Fruit fly (Drosophila melanogaster) whole organism, prepupa: ENCODE measurements around the gene CG17349.

Experiments used
- Blimp-1 ChIP-seq: fragments of 200-800 bp; sonication (Bioruptor generic); optimal IDR thresholded peaks from 3 replicates; lab custom pipeline; 2017; ENCODE audit warnings: missing biosample characterization, missing genetic modification characterization, mild to moderate bottlenecking, moderate library complexity, missing genetic modification reagents
- CG10631 ChIP-seq: fragments of 200-800 bp; sonication (Bioruptor generic); optimal IDR thresholded peaks from 2 replicates; lab custom pipeline; 2016; ENCODE audit warnings: missing biosample characterization, missing genetic modification characterization
- CG10669 ChIP-seq: fragments of 200-800 bp; sonication (Bioruptor generic); optimal IDR thresholded peaks from 3 replicates; lab custom pipeline; 2018; ENCODE audit warnings: missing biosample characterization, mild to moderate bottlenecking, missing genetic modification characterization, moderate library complexity
- CG11762 ChIP-seq: fragments of 200-800 bp; sonication (Bioruptor generic); optimal IDR thresholded peaks from 3 replicates; lab custom pipeline; 2016; ENCODE audit warnings: missing biosample characterization, missing genetic modification characterization; ENCODE audit not compliant: insufficient read depth
- CG11902 ChIP-seq: fragments of 200-800 bp; sonication (Bioruptor generic); optimal IDR thresholded peaks from 3 replicates; lab custom pipeline; 2016; ENCODE audit warnings: missing biosample characterization, missing genetic modification characterization
- CG15336 ChIP-seq: fragments of 200-800 bp; sonication (Bioruptor generic); IDR thresholded peaks from 2 replicates; pipeline ENCODE4 v1.3.6; 2022; ENCODE audit warnings: missing biosample characterization, missing genetic modification characterization
- CG1621 ChIP-seq: fragments of 200-800 bp; sonication (Bioruptor generic); optimal IDR thresholded peaks from 3 replicates; lab custom pipeline; 2018; ENCODE audit warnings: missing biosample characterization, mild to moderate bottlenecking, missing genetic modification characterization
- CG16779 ChIP-seq: fragments of 200-800 bp; sonication (Bioruptor generic); optimal IDR thresholded peaks from 3 replicates; lab custom pipeline; 2017; ENCODE audit warnings: missing biosample characterization, mild to moderate bottlenecking, missing genetic modification characterization
- CG3032 ChIP-seq: fragments of 200-800 bp; optimal IDR thresholded peaks from 2 replicates; lab custom pipeline; 2019; ENCODE audit warnings: missing biosample characterization, mild to moderate bottlenecking, missing genetic modification characterization, moderate library complexity
- CG32006 ChIP-seq: fragments of 200-800 bp; sonication (Bioruptor generic); optimal IDR thresholded peaks from 3 replicates; lab custom pipeline; 2017; ENCODE audit warnings: missing biosample characterization, mild to moderate bottlenecking, missing genetic modification characterization
- CG34406 ChIP-seq: fragments of 200-800 bp; sonication (Bioruptor generic); optimal IDR thresholded peaks from 3 replicates; lab custom pipeline; 2016; ENCODE audit warnings: missing biosample characterization, missing genetic modification characterization
- CG3919 ChIP-seq: fragments of 200-800 bp; sonication (Bioruptor generic); optimal IDR thresholded peaks from 3 replicates; lab custom pipeline; 2016; ENCODE audit warnings: missing biosample characterization, missing genetic modification characterization
- CG6163 ChIP-seq: fragments of 200-800 bp; sonication (Bioruptor generic); IDR thresholded peaks from 3 replicates; pipeline ENCODE4 v1.3.6; 2022; ENCODE audit warnings: missing biosample characterization, missing genetic modification characterization
- CG6792 ChIP-seq: fragments of 200-800 bp; sonication (Bioruptor generic); optimal IDR thresholded peaks from 3 replicates; lab custom pipeline; 2016; ENCODE audit warnings: missing biosample characterization, missing genetic modification characterization
- CG6808 ChIP-seq: fragments of 200-800 bp; sonication (Bioruptor generic); optimal IDR thresholded peaks from 3 replicates; lab custom pipeline; 2017; ENCODE audit warnings: missing biosample characterization, missing genetic modification characterization, mild to moderate bottlenecking, moderate library complexity, missing genetic modification reagents
- CG6854 ChIP-seq: fragments of 200-800 bp; sonication (Bioruptor generic); optimal IDR thresholded peaks from 2 replicates; lab custom pipeline; 2017; ENCODE audit warnings: missing biosample characterization, mild to moderate bottlenecking, missing genetic modification characterization
- CG7368 ChIP-seq: fragments of 200-800 bp; sonication (Bioruptor generic); optimal IDR thresholded peaks from 3 replicates; lab custom pipeline; 2016; ENCODE audit warnings: missing biosample characterization, missing genetic modification characterization
- CG8119 ChIP-seq: fragments of 200-800 bp; sonication (Bioruptor generic); IDR thresholded peaks from 3 replicates; pipeline ENCODE4 v1.3.6; 2022; ENCODE audit warnings: missing biosample characterization, missing genetic modification characterization
- CG8319 ChIP-seq: fragments of 200-800 bp; sonication (Bioruptor generic); optimal IDR thresholded peaks from 3 replicates; lab custom pipeline; 2016; ENCODE audit warnings: missing biosample characterization, missing genetic modification characterization
- CG8632 ChIP-seq: fragments of 200-800 bp; sonication (Bioruptor generic); optimal IDR thresholded peaks from 3 replicates; lab custom pipeline; 2016; ENCODE audit warnings: missing biosample characterization, missing genetic modification characterization
- CG9139 ChIP-seq: fragments of 200-800 bp; sonication (Bioruptor generic); optimal IDR thresholded peaks from 3 replicates; lab custom pipeline; 2017; ENCODE audit warnings: missing biosample characterization, mild to moderate bottlenecking, missing genetic modification characterization
- Eip75B ChIP-seq: fragments of 200-800 bp; sonication (Bioruptor generic); optimal IDR thresholded peaks from 3 replicates; lab custom pipeline; 2016; ENCODE audit warnings: missing biosample characterization, missing genetic modification characterization
- Eip78C ChIP-seq: fragments of 200-800 bp; sonication (Bioruptor generic); peaks from one replicate; lab custom pipeline; 2016; ENCODE audit warnings: missing biosample characterization, missing genetic modification characterization
- Eip93F ChIP-seq: fragments of 200-800 bp; sonication (Bioruptor generic); optimal IDR thresholded peaks from 2 replicates; lab custom pipeline; 2016; ENCODE audit warnings: missing biosample characterization, mild to moderate bottlenecking, missing genetic modification characterization
- Ets21C ChIP-seq: fragments of 200-800 bp; sonication (Bioruptor generic); optimal IDR thresholded peaks from 3 replicates; lab custom pipeline; 2016; ENCODE audit warnings: missing biosample characterization, missing genetic modification characterization
- Ets96B ChIP-seq: fragments of 200-800 bp; optimal IDR thresholded peaks from 2 replicates; lab custom pipeline; 2019; ENCODE audit warnings: missing biosample characterization, mild to moderate bottlenecking, missing genetic modification characterization, moderate library complexity
- Gug ChIP-seq: fragments of 200-800 bp; sonication (Bioruptor generic); IDR thresholded peaks from 2 replicates; pipeline ENCODE4 v1.3.6; 2022; ENCODE audit warnings: missing biosample characterization, missing genetic modification characterization
- Hr4 ChIP-seq: fragments of 200-800 bp; sonication (Bioruptor generic); optimal IDR thresholded peaks from 3 replicates; lab custom pipeline; 2016; ENCODE audit warnings: missing biosample characterization, missing genetic modification characterization
- OdsH ChIP-seq: fragments of 200-800 bp; sonication (Bioruptor generic); optimal IDR thresholded peaks from 3 replicates; lab custom pipeline; 2016; ENCODE audit warnings: missing biosample characterization, missing genetic modification characterization
- Smox ChIP-seq: fragments of 200-800 bp; sonication (Bioruptor generic); optimal IDR thresholded peaks from 3 replicates; lab custom pipeline; 2016; ENCODE audit warnings: missing biosample characterization, missing genetic modification characterization
- Sox15 ChIP-seq: fragments of 200-800 bp; sonication (Bioruptor generic); optimal IDR thresholded peaks from 3 replicates; lab custom pipeline; 2016; ENCODE audit warnings: missing biosample characterization, missing genetic modification characterization
- achi ChIP-seq: fragments of 200-800 bp; sonication (Bioruptor generic); optimal IDR thresholded peaks from 3 replicates; lab custom pipeline; 2016; ENCODE audit warnings: missing biosample characterization, missing genetic modification characterization
- cyc ChIP-seq: fragments of 200-800 bp; sonication (Bioruptor generic); optimal IDR thresholded peaks from 3 replicates; lab custom pipeline; 2016; ENCODE audit warnings: missing biosample characterization, missing genetic modification characterization
- dsx ChIP-seq: fragments of 200-800 bp; optimal IDR thresholded peaks from 3 replicates; lab custom pipeline; 2019; ENCODE audit warnings: missing biosample characterization, mild to moderate bottlenecking, missing genetic modification characterization, moderate library complexity; ENCODE audit not compliant: poor library complexity, severe bottlenecking
- esn ChIP-seq: fragments of 200-800 bp; sonication (Bioruptor generic); optimal IDR thresholded peaks from 2 replicates; lab custom pipeline; 2016; ENCODE audit warnings: missing biosample characterization, mild to moderate bottlenecking, missing genetic modification characterization, moderate library complexity
- fd59A ChIP-seq: fragments of 200-800 bp; sonication (Bioruptor generic); optimal IDR thresholded peaks from 2 replicates; lab custom pipeline; 2017; ENCODE audit warnings: missing biosample characterization, mild to moderate bottlenecking, missing genetic modification characterization, missing genetic modification reagents
- fd85E ChIP-seq: fragments of 200-800 bp; sonication (Bioruptor generic); optimal IDR thresholded peaks from 3 replicates; lab custom pipeline; 2016; ENCODE audit warnings: missing biosample characterization, missing genetic modification characterization
- fkh ChIP-seq: fragments of 200-800 bp; sonication (Bioruptor generic); optimal IDR thresholded peaks from 3 replicates; lab custom pipeline; 2017; ENCODE audit warnings: missing biosample characterization, mild to moderate bottlenecking, missing genetic modification characterization, moderate library complexity
- net ChIP-seq: fragments of 200-800 bp; sonication (Bioruptor generic); optimal IDR thresholded peaks from 3 replicates; lab custom pipeline; 2016; ENCODE audit warnings: missing biosample characterization, missing genetic modification characterization
- pdm3 ChIP-seq: fragments of 200-800 bp; sonication (Bioruptor generic); optimal IDR thresholded peaks from 3 replicates; lab custom pipeline; 2016; ENCODE audit warnings: missing biosample characterization, missing genetic modification characterization
- salr ChIP-seq, 2 experiments: fragments of 200-800 bp; sonication (Bioruptor generic); optimal IDR thresholded peaks; 3 replicates each; lab custom pipeline; 2016 to 2018; ENCODE audit warnings: missing biosample characterization in 2 of 2, missing genetic modification characterization in 2 of 2, mild to moderate bottlenecking in 1 of 2
- spab ChIP-seq: fragments of 200-800 bp; sonication (Bioruptor generic); optimal IDR thresholded peaks from 2 replicates; lab custom pipeline; 2017; ENCODE audit warnings: missing biosample characterization, mild to moderate bottlenecking, missing genetic modification characterization, missing genetic modification reagents
- topi ChIP-seq: fragments of 200-800 bp; sonication (Bioruptor generic); optimal IDR thresholded peaks from 3 replicates; lab custom pipeline; 2016; ENCODE audit warnings: missing biosample characterization, missing genetic modification characterization
- vri ChIP-seq: fragments of 200-800 bp; sonication (Bioruptor generic); optimal IDR thresholded peaks from 3 replicates; lab custom pipeline; 2016; ENCODE audit warnings: missing biosample characterization, mild to moderate bottlenecking, missing genetic modification characterization

Gene CG17349

DNA sequence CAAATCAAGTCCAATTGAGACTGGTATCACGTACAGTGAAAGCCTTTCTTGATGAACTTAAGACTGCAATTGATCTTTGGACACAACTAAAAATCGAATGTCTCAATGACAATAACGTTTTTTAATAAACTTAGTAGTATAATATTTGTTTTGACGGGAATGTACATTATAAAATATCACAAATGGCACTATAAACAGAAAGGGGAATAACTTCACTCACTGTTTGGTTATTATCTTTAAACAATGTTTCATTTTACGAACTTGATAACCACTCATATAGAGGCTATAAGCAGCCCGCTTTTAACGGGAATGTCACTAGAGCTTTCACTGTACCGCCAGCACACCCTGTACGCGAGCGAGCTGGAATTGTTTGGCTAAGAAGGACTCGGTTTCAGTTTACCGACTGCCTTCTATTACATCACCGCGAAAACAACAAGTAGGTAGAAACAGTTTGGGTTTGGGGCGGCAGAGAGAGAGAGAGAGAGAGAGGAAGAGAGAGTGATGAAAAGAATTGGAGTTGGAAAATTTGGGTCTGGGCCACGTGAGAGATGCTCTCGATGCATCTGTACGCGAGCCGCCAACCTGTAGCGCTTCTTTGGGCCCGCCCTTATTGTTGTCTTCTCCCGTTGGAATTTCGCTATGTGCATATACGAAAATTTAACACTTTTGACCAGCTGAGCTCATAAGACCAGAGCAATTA lies 27.5 kb downstream of the CG17349 start (continued):
- peak; percentile 77 for TF ChIP-seq topi
- peak; percentile 34 for TF ChIP-seq CG3032 (tag; lab: Kevin White, UChicago)
- TF ChIP-seq CG32006 (GFP tag; lab: Kevin White, UChicago), result peak; percentile 57
- peak; percentile 4 for TF ChIP-seq CG11902 (GFP tag; lab: Kevin White, UChicago)
- peak; percentile 44 for TF ChIP-seq achi
- peak; percentile 59 for TF ChIP-seq CG3919 (GFP tag; lab: Kevin White, UChicago)
- peak; percentile 17 for TF ChIP-seq dsx (GFP tag; lab: Kevin White, UChicago)
- TF ChIP-seq OdsH (GFP tag; lab: Kevin White, UChicago), result peak; percentile 66
- peak; percentile 64 for TF ChIP-seq pdm3 (GFP tag; lab: Kevin White, UChicago)
- TF ChIP-seq CG1621 (tag; lab: Kevin White, UChicago), result peak; percentile 14
- TF ChIP-seq CG8632, result peak; percentile 39
- peak; percentile 56 for TF ChIP-seq CG6792 (GFP tag; lab: Kevin White, UChicago)
- TF ChIP-seq CG8319, result peak; percentile 26
- TF ChIP-seq CG15336, result peak; percentile 29; the same call in 1 of the 2 replicates
- no peak for TF ChIP-seq Eip93F (GFP tag; lab: Kevin White, UChicago)
- TF ChIP-seq CG7368 (GFP tag; lab: Kevin White, UChicago), result peak; percentile 8
- TF ChIP-seq net, result peak; percentile 3
- TF ChIP-seq esn (GFP tag; lab: Kevin White, UChicago), result peak; percentile 82
- no peak for TF ChIP-seq CG9139 (GFP tag; lab: Kevin White, UChicago)
- TF ChIP-seq vri (GFP tag; lab: Kevin White, UChicago), result peak; percentile 81
- peak; percentile 15 for TF ChIP-seq spab (GFP tag; lab: Kevin White, UChicago)
- TF ChIP-seq fd59A (GFP tag; lab: Kevin White, UChicago), result peak; percentile 9
- TF ChIP-seq fkh, result no peak
- TF ChIP-seq Blimp-1 (GFP tag; lab: Kevin White, UChicago), result no peak
- peak; percentile 58 for TF ChIP-seq CG34406
- peak; percentile 63 for TF ChIP-seq CG10631
- no peak for TF ChIP-seq CG16779 (tag; lab: Kevin White, UChicago)
- TF ChIP-seq Sox15 (GFP tag; lab: Kevin White, UChicago), result peak; percentile 15
- TF ChIP-seq CG6163 (GFP tag; lab: Robert Waterston, UW), result 0 out of 3 replicates have a peak, but pooled peaks have one; percentile 32
- no peak for TF ChIP-seq Gug (GFP tag; lab: Robert Waterston, UW)
- peak; percentile 88 for TF ChIP-seq Eip78C (GFP tag; lab: Kevin White, UChicago)
- peak; percentile 67 for TF ChIP-seq Ets21C (GFP tag; lab: Kevin White, UChicago)
- TF ChIP-seq cyc (GFP tag; lab: Kevin White, UChicago), result peak; percentile 76
- TF ChIP-seq Smox, result peak; percentile 77
- TF ChIP-seq Hr4 (GFP tag; lab: Kevin White, UChicago), result peak; percentile 53
- no peak for TF ChIP-seq CG6854 (GFP tag; lab: Kevin White, UChicago)
- TF ChIP-seq salr (GFP tag; optimal IDR thresholded peaks at IDR 0.05; lab: Kevin White, UChicago), result peak; percentile 4 to 50
- TF ChIP-seq, all 60 proteins: peak for 45

DNA sequence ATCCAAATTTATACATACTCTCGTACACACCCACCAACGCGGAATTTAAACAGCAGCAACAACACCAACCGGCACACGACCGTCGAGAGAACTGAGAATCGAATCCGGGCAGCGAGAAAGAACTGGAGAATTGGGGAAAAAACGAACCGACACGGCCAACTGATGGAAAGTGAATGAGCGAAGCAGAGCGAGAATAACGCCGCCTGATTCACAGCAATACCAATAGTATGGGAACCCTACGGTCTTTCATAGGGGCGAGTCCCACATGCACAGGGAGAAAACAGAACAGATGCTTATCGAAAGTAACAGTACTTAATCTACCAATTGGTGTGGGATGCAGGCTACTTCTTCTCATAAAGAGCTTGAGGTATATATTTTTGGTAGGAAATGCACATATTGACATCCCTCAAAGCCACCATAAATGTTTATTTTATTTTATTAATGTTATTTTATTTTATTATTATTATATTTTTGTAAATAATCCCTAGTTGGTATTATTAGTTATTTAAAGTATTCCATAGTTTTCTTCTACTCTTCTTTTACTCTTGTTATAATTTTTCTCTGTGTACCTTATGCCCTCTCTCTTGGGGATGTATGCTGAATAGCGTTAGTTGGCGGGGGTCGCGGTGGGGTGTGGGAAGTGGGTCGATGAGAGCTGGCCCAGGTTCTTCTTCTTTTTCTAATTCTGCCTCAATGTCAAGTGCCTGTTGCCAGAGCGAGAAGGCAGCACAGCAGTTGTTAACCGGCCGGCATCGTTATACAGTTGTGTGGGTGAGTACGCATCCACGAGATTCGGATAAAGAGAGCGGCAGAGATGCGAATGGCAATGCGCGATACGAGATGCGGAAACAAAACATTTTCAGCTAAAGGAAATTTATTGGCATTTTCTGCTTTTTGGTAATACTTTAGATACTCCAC lies 28.3 kb downstream of the CG17349 start, which contains the start of gene CG17544:
Gene CG17544, minus strand, starts transcription at position 177 of the 918 bp plus-strand sequence.
- TF ChIP-seq fd59A (GFP tag; lab: Kevin White, UChicago) (peak; percentile 28), CG11762 (GFP tag; lab: Kevin White, UChicago) (peak; percentile 64), CG11902 (GFP tag; lab: Kevin White, UChicago) (peak; percentile 28), CG16779 (tag; lab: Kevin White, UChicago) (peak; percentile 79), salr (GFP tag; optimal IDR thresholded peaks at IDR 0.05; lab: Kevin White, UChicago) (peak; percentile 33 to 81), spab (GFP tag; lab: Kevin White, UChicago) (peak; percentile 77), CG7368 (GFP tag; lab: Kevin White, UChicago) (peak; percentile 24), CG6808 (peak; percentile 79), Eip78C (GFP tag; lab: Kevin White, UChicago) (peak; percentile 82), Eip75B (GFP tag; lab: Kevin White, UChicago) (peak; percentile 47), CG8119 (peak; percentile 64; the same call in 2 of the 3 replicates), Smox (peak; percentile 18), CG15336 (no peak; the same call in none of the 2 replicates), achi (peak; percentile 84), dsx (GFP tag; lab: Kevin White, UChicago) (peak; percentile 32), CG1621 (tag; lab: Kevin White, UChicago) (peak; percentile 25), CG34406 (peak; percentile 81), Ets21C (GFP tag; lab: Kevin White, UChicago) (peak; percentile 61), Hr4 (GFP tag; lab: Kevin White, UChicago) (peak; percentile 42), CG10669 (peak; percentile 71), fd85E (GFP tag; lab: Kevin White, UChicago) (peak; percentile 5), Eip93F (GFP tag; lab: Kevin White, UChicago) (peak; percentile 0), topi (peak; percentile 22), Ets96B (tag; lab: Kevin White, UChicago) (peak; percentile 81)
